Worm (Caenorhabditis elegans): Measurements from ENCODE around the gene Y38F1A.1.

ce11 chrII:12992193-12992592 lies 37.6 kb upstream of the Y38F1A.1 start:
- no peak for TF ChIP-seq daf-12 (tag; optimal IDR thresholded peaks at IDR 0.05)
- TF ChIP-seq ceh-28 (tag; optimal IDR thresholded peaks at IDR 0.05) = no peak
- TF ChIP-seq T26A8.4 (GFP tag; IDR thresholded peaks at IDR 0.05) = no peak
- no peak for TF ChIP-seq ama-1 (optimal IDR thresholded peaks at IDR 0.05)
- TF ChIP-seq fkh-10 (GFP tag; optimal IDR thresholded peaks at IDR 0.05) = no peak
- TF ChIP-seq dmd-8 (GFP tag; IDR thresholded peaks at IDR 0.05) = no peak
- no peak for TF ChIP-seq snpc-4 (tag; optimal IDR thresholded peaks at IDR 0.05)
- no peak for TF ChIP-seq aly-2 (tag; optimal IDR thresholded peaks at IDR 0.05)
- no peak for TF ChIP-seq mdl-1 (tag; optimal IDR thresholded peaks at IDR 0.05)
- no peak for TF ChIP-seq unc-39 (tag; optimal IDR thresholded peaks at IDR 0.05)
- no peak for TF ChIP-seq mep-1 (tag; optimal IDR thresholded peaks at IDR 0.05)
- TF ChIP-seq R02D3.7 (tag; optimal IDR thresholded peaks at IDR 0.05) = no peak

All from whole organism, L4 larva.